Worm (Caenorhabditis elegans): ENCODE results near the gene srh-16.

DNA sequence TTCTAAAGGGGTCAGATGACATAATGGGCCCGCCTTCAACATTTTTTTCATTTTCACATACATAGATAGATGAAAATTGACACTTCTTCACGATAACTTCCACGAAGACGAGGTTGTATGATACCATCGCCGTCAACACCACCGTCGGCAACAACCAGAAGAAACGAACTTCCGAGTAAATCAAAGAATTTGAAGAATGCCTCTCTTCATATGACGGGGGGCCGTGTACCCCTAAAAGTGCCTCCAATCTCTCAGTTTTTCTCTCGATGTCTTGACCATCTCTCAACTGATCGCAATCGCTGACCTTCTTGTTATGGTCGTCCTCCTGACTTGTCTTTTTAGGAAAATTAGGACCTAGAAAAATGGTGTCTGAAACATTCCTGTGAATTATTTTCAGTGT lies 3.9 kb downstream of the srh-16 start:
- TF ChIP-seq ama-1 (optimal IDR thresholded peaks at IDR 0.05) (no peak), tra-4 (tag; optimal IDR thresholded peaks at IDR 0.05) (no peak), aly-1 (tag; optimal IDR thresholded peaks at IDR 0.05) (no peak), scrt-1 (GFP tag; IDR thresholded peaks at IDR 0.05) (no peak)

Measured in whole organism, early embryonic.